Worm (Caenorhabditis elegans): ENCODE measurements around the gene farl-11.

Gene farl-11

ce11 chrII:7059274-7059757, 45.5 kb downstream of the farl-11 start (continued):
- TF ChIP-seq ZK337.2 (GFP tag; IDR thresholded peaks at IDR 0.05) (no peak), nhr-77 (tag; optimal IDR thresholded peaks at IDR 0.05) (peak; percentile 34), unc-62 (GFP tag; optimal IDR thresholded peaks at IDR 0.05 in 1 of 2) (peak in 1 of 2 experiments; percentile 82), unc-62 (tag; optimal IDR thresholded peaks at IDR 0.05) (no peak), mdt-29 (GFP tag; IDR thresholded peaks at IDR 0.05) (no peak), mep-1 (tag; optimal IDR thresholded peaks at IDR 0.05) (peak; percentile 53), ces-1 (GFP tag; optimal IDR thresholded peaks at IDR 0.05) (no peak), mxl-2 (GFP tag; conservative IDR thresholded peaks at IDR 0.05) (no peak), gei-8 (GFP tag; optimal IDR thresholded peaks at IDR 0.05) (no peak), zag-1 (tag; optimal IDR thresholded peaks at IDR 0.05) (no peak), madf-5 (GFP tag; IDR thresholded peaks at IDR 0.05) (no peak), spr-3 (GFP tag; optimal IDR thresholded peaks at IDR 0.05) (no peak), nhr-76 (tag; optimal IDR thresholded peaks at IDR 0.05) (no peak), ceh-20 (GFP tag; IDR thresholded peaks at IDR 0.05) (no peak), snpc-4 (tag; optimal IDR thresholded peaks at IDR 0.05) (no peak), saeg-2 (GFP tag; IDR thresholded peaks at IDR 0.05) (no peak), skn-1 (tag; optimal IDR thresholded peaks at IDR 0.05) (no peak), hlh-30 (tag; optimal IDR thresholded peaks at IDR 0.05; ENCODE audit: insufficient read depth) (peak; percentile 85), sdz-12 (GFP tag; optimal IDR thresholded peaks at IDR 0.05) (no peak), daf-16 (GFP tag; optimal IDR thresholded peaks at IDR 0.05) (peak in 1 of 2 experiments; percentile 10), daf-16 (tag; optimal IDR thresholded peaks at IDR 0.05) (peak; percentile 62), nhr-28 (tag; optimal IDR thresholded peaks at IDR 0.05) (peak; percentile 66), aha-1 (tag) (peak; percentile 80), nhr-25 (tag; optimal IDR thresholded peaks at IDR 0.05; ENCODE audit: borderline replicate concordance, insufficient read depth) (peak; percentile 23), vab-7 (GFP tag; IDR thresholded peaks at IDR 0.05) (no peak), mxl-3 (GFP tag; optimal IDR thresholded peaks at IDR 0.05) (peak; percentile 94), lin-1 (GFP tag; IDR thresholded peaks at IDR 0.05) (peak; percentile 42; the same call in 1 of the 2 replicates), dve-1 (tag; optimal IDR thresholded peaks at IDR 0.05; ENCODE audit: insufficient read depth) (peak; percentile 69), php-3 (GFP tag; IDR thresholded peaks at IDR 0.05) (peak; percentile 51)

ce11 chrII:7057860-7058259, 47.0 kb downstream of the farl-11 start, which contains the start of gene cth-2:
Gene cth-2, minus strand, starts transcription at chrII:7057960.
- TF ChIP-seq madf-5 (GFP tag; IDR thresholded peaks at IDR 0.05) (no peak), spr-3 (GFP tag; optimal IDR thresholded peaks at IDR 0.05) (no peak), dmd-6 (GFP tag; IDR thresholded peaks at IDR 0.05) (0 out of 2 replicates have a peak, but pooled peaks have one; percentile 6), T20F7.1 (GFP tag; optimal IDR thresholded peaks at IDR 0.05) (no peak), nhr-48 (tag; optimal IDR thresholded peaks at IDR 0.05) (no peak), ces-1 (GFP tag; optimal IDR thresholded peaks at IDR 0.05) (no peak), zag-1 (tag; optimal IDR thresholded peaks at IDR 0.05) (no peak), lin-1 (GFP tag; IDR thresholded peaks at IDR 0.05) (no peak), zip-2 (tag; optimal IDR thresholded peaks at IDR 0.05) (no peak), F37D6.2 (tag; optimal IDR thresholded peaks at IDR 0.05) (no peak), pha-4 (GFP tag; IDR thresholded peaks at IDR 0.05) (no peak), pha-4 (tag; optimal IDR thresholded peaks at IDR 0.05) (no peak), nhr-10 (tag; optimal IDR thresholded peaks at IDR 0.05) (no peak), F26F4.8 (GFP tag; conservative IDR thresholded peaks at IDR 0.05) (no peak), php-3 (GFP tag; IDR thresholded peaks at IDR 0.05) (no peak), ceh-44 (GFP tag; IDR thresholded peaks at IDR 0.05) (no peak), attf-4 (tag; optimal IDR thresholded peaks at IDR 0.05) (no peak), nhr-28 (tag; optimal IDR thresholded peaks at IDR 0.05) (peak; percentile 2), vab-7 (GFP tag; IDR thresholded peaks at IDR 0.05) (no peak), F44E2.7 (GFP tag; IDR thresholded peaks at IDR 0.05) (no peak), aha-1 (tag) (peak; percentile 3), cey-2 (tag; optimal IDR thresholded peaks at IDR 0.05; ENCODE audit: borderline replicate concordance, insufficient read depth) (no peak), nhr-76 (tag; optimal IDR thresholded peaks at IDR 0.05) (no peak), zip-11 (GFP tag; IDR thresholded peaks at IDR 0.05) (no peak), daf-16 (GFP tag; optimal IDR thresholded peaks at IDR 0.05) (no peak), daf-16 (tag; optimal IDR thresholded peaks at IDR 0.05) (peak; percentile 37), set-16 (GFP tag; IDR thresholded peaks at IDR 0.05) (no peak), dve-1 (tag; optimal IDR thresholded peaks at IDR 0.05; ENCODE audit: insufficient read depth) (peak; percentile 32), nhr-25 (tag; optimal IDR thresholded peaks at IDR 0.05; ENCODE audit: borderline replicate concordance, insufficient read depth) (peak; percentile 24), Y75B8A.6 (GFP tag; IDR thresholded peaks at IDR 0.05) (no peak), madf-9 (GFP tag; conservative IDR thresholded peaks at IDR 0.05) (no peak), mxl-2 (GFP tag; conservative IDR thresholded peaks at IDR 0.05) (no peak), ctbp-1 (GFP tag; IDR thresholded peaks at IDR 0.05) (no peak), egl-27 (tag; optimal IDR thresholded peaks at IDR 0.05) (no peak), ztf-7 (tag; optimal IDR thresholded peaks at IDR 0.05) (no peak)
